Worm (Caenorhabditis elegans) whole organism, mixed stage, embryonic: ENCODE data around the gene ZK899.6.

Experiments
- M03D4.4 ChIP-seq: sonication (generic microtip); optimal IDR thresholded peaks from 2 replicates; lab custom pipeline; 2017; ENCODE audit warnings: mild to moderate bottlenecking, missing genetic modification characterization, missing compliant biosample characterization
- bed-3 ChIP-seq: fragments of 200-800 bp; sonication (Bioruptor generic); optimal IDR thresholded peaks from 3 replicates; lab custom pipeline; 2018; ENCODE audit warnings: mild to moderate bottlenecking, missing genetic modification characterization, moderate library complexity, missing compliant biosample characterization
- blmp-1 ChIP-seq: fragments of 150-350 bp; optimal IDR thresholded peaks from 2 replicates; lab custom pipeline; 2014; ENCODE audit warnings: missing biosample characterization, missing genetic modification characterization
- ceh-39 ChIP-seq: fragments of 150-350 bp; optimal IDR thresholded peaks from 2 replicates; lab custom pipeline; 2014; ENCODE audit warnings: missing biosample characterization, missing genetic modification characterization
- ceh-43 ChIP-seq: fragments of 200-800 bp; sonication (Bioruptor generic); optimal IDR thresholded peaks from 2 replicates; lab custom pipeline; 2018; ENCODE audit warnings: mild to moderate bottlenecking, missing genetic modification characterization, moderate library complexity, missing compliant biosample characterization
- ceh-83 ChIP-seq: fragments of 200-800 bp; sonication (Bioruptor generic); optimal IDR thresholded peaks from 2 replicates; lab custom pipeline; 2018; ENCODE audit warnings: mild to moderate bottlenecking, missing genetic modification characterization, missing compliant biosample characterization
- ces-1 ChIP-seq: fragments of 150-350 bp; optimal IDR thresholded peaks from 2 replicates; lab custom pipeline; 2014; ENCODE audit warnings: missing biosample characterization, missing genetic modification reagents, missing genetic modification characterization
- cnd-1 ChIP-seq: fragments of 200-800 bp; sonication (Bioruptor generic); optimal IDR thresholded peaks from 2 replicates; lab custom pipeline; 2018; ENCODE audit warnings: mild to moderate bottlenecking, missing genetic modification characterization, missing compliant biosample characterization
- drap-1 ChIP-seq: fragments of 200-800 bp; sonication (Bioruptor generic); optimal IDR thresholded peaks from 3 replicates; lab custom pipeline; 2018; ENCODE audit warnings: mild to moderate bottlenecking, missing genetic modification characterization, missing compliant biosample characterization
- elt-1 ChIP-seq: sonication (generic microtip); optimal IDR thresholded peaks from 2 replicates; lab custom pipeline; 2017; ENCODE audit warnings: missing genetic modification characterization, mild to moderate bottlenecking, missing compliant biosample characterization, antibody characterized with exemption, moderate library complexity, borderline replicate concordance; ENCODE audit not compliant: insufficient read depth
- elt-3 ChIP-seq: fragments of 150-350 bp; optimal IDR thresholded peaks from 2 replicates; lab custom pipeline; 2014; ENCODE audit warnings: missing biosample characterization, missing genetic modification characterization
- flh-1 ChIP-seq: fragments of 200-800 bp; sonication (Bioruptor generic); optimal IDR thresholded peaks from 2 replicates; lab custom pipeline; 2018; ENCODE audit warnings: mild to moderate bottlenecking, missing genetic modification characterization, moderate library complexity, missing compliant biosample characterization
- ham-2 ChIP-seq: fragments of 200-800 bp; sonication (Bioruptor generic); optimal IDR thresholded peaks from 2 replicates; lab custom pipeline; 2018; ENCODE audit warnings: mild to moderate bottlenecking, missing genetic modification characterization, missing compliant biosample characterization
- hlh-1 ChIP-seq: fragments of 150-350 bp; optimal IDR thresholded peaks from 2 replicates; lab custom pipeline; 2014; ENCODE audit warnings: missing biosample characterization, missing genetic modification reagents, missing genetic modification characterization
- lin-13 ChIP-seq: fragments of 150-350 bp; optimal IDR thresholded peaks from 2 replicates; lab custom pipeline; 2014; ENCODE audit warnings: missing biosample characterization, missing genetic modification characterization
- lin-32 ChIP-seq: fragments of 200-800 bp; sonication (Bioruptor generic); optimal IDR thresholded peaks from 2 replicates; lab custom pipeline; 2018; ENCODE audit warnings: mild to moderate bottlenecking, missing genetic modification characterization, missing compliant biosample characterization
- lsy-2 ChIP-seq: fragments of 150-350 bp; optimal IDR thresholded peaks from 2 replicates; lab custom pipeline; 2014; ENCODE audit warnings: missing biosample characterization, missing genetic modification characterization
- mab-5 ChIP-seq: fragments of 150-350 bp; optimal IDR thresholded peaks from 2 replicates; lab custom pipeline; 2014; ENCODE audit warnings: missing biosample characterization, missing genetic modification characterization
- mep-1 ChIP-seq: fragments of 150-350 bp; optimal IDR thresholded peaks from 2 replicates; lab custom pipeline; 2017; ENCODE audit warnings: missing biosample characterization, missing genetic modification reagents, missing genetic modification characterization, inconsistent platforms
- mls-2 ChIP-seq: sonication (generic microtip); optimal IDR thresholded peaks from 2 replicates; lab custom pipeline; 2016; ENCODE audit warnings: mild to moderate bottlenecking, missing genetic modification characterization, moderate library complexity, missing compliant biosample characterization
- nhr-12 ChIP-seq: fragments of 150-350 bp; optimal IDR thresholded peaks from 2 replicates; lab custom pipeline; 2014; ENCODE audit warnings: missing biosample characterization, missing genetic modification characterization
- nhr-2 ChIP-seq: fragments of 150-350 bp; optimal IDR thresholded peaks from 2 replicates; lab custom pipeline; 2014; ENCODE audit warnings: missing biosample characterization, missing genetic modification characterization
- nhr-237 ChIP-seq: fragments of 150-350 bp; optimal IDR thresholded peaks from 2 replicates; lab custom pipeline; 2014; ENCODE audit warnings: missing biosample characterization, missing genetic modification characterization
- nhr-28 ChIP-seq: fragments of 150-350 bp; optimal IDR thresholded peaks from 2 replicates; lab custom pipeline; 2014; ENCODE audit warnings: missing biosample characterization, missing genetic modification characterization
- nhr-76 ChIP-seq: sonication (generic microtip); optimal IDR thresholded peaks from 2 replicates; lab custom pipeline; 2017; ENCODE audit warnings: missing biosample characterization, missing genetic modification characterization
- pha-4 ChIP-seq: fragments of 150-350 bp; optimal IDR thresholded peaks from 2 replicates; lab custom pipeline; 2018; ENCODE audit warnings: missing biosample characterization, missing genetic modification reagents, missing genetic modification characterization
- sem-2 ChIP-seq: fragments of 200-800 bp; sonication (Bioruptor generic); optimal IDR thresholded peaks from 2 replicates; lab custom pipeline; 2018; ENCODE audit warnings: mild to moderate bottlenecking, missing genetic modification characterization, missing compliant biosample characterization
- snpc-4 ChIP-seq: fragments of 150-350 bp; optimal IDR thresholded peaks from 2 replicates; lab custom pipeline; 2014; ENCODE audit warnings: missing biosample characterization, missing genetic modification characterization
- sptf-1 ChIP-seq: sonication (generic microtip); optimal IDR thresholded peaks from 2 replicates; lab custom pipeline; 2017; ENCODE audit warnings: mild to moderate bottlenecking, missing genetic modification characterization, moderate library complexity, missing compliant biosample characterization
- tbx-8 ChIP-seq: fragments of 200-800 bp; sonication (Bioruptor generic); optimal IDR thresholded peaks from 2 replicates; lab custom pipeline; 2018; ENCODE audit warnings: mild to moderate bottlenecking, missing genetic modification characterization, moderate library complexity, missing compliant biosample characterization
- unc-120 ChIP-seq: sonication (generic microtip); optimal IDR thresholded peaks from 2 replicates; lab custom pipeline; 2017; ENCODE audit warnings: missing genetic modification characterization, missing compliant biosample characterization; ENCODE audit not compliant: poor library complexity, severe bottlenecking
- unc-39 ChIP-seq: fragments of 150-350 bp; optimal IDR thresholded peaks from 2 replicates; lab custom pipeline; 2014; ENCODE audit warnings: missing biosample characterization, missing genetic modification characterization
- unc-62 ChIP-seq: fragments of 150-350 bp; optimal IDR thresholded peaks from 2 replicates; lab custom pipeline; 2014; ENCODE audit warnings: missing biosample characterization, missing genetic modification reagents, missing genetic modification characterization
- zip-8 ChIP-seq: fragments of 150-350 bp; optimal IDR thresholded peaks from 2 replicates; lab custom pipeline; 2014; ENCODE audit warnings: missing biosample characterization, missing genetic modification characterization
- ztf-11 ChIP-seq: fragments of 150-350 bp; optimal IDR thresholded peaks from 2 replicates; lab custom pipeline; 2014; ENCODE audit warnings: missing biosample characterization, missing genetic modification characterization

Gene ZK899.6

ce11 chrX:9467573-9467972 lies 4.4 kb downstream of the ZK899.6 start:
- TF ChIP-seq ceh-43 (GFP tag; lab: Kevin White, UChicago), result peak; percentile 90
- peak; percentile 58 for TF ChIP-seq hlh-1 (tag; lab: Kevin White, UChicago)
- TF ChIP-seq unc-39 (tag; lab: Kevin White, UChicago), result no peak
- peak; percentile 79 for TF ChIP-seq pha-4 (tag; lab: Kevin White, UChicago)
- no peak for TF ChIP-seq zip-8 (tag; lab: Kevin White, UChicago)
- TF ChIP-seq bed-3 (GFP tag; lab: Kevin White, UChicago), result peak; percentile 87
- TF ChIP-seq ztf-11 (tag; lab: Kevin White, UChicago), result peak; percentile 44
- peak; percentile 92 for TF ChIP-seq unc-120 (tag; lab: Kevin White, UChicago)
- TF ChIP-seq M03D4.4 (tag; lab: Kevin White, UChicago), result peak; percentile 91
- TF ChIP-seq nhr-2, result no peak
- peak; percentile 89 for TF ChIP-seq cnd-1 (tag; lab: Kevin White, UChicago)
- peak; percentile 33 for TF ChIP-seq lin-13 (tag; lab: Kevin White, UChicago)
- TF ChIP-seq mep-1, result peak; percentile 35
- peak; percentile 61 for TF ChIP-seq lsy-2 (tag; lab: Kevin White, UChicago)
- TF ChIP-seq ceh-83 (GFP tag; lab: Kevin White, UChicago), result peak; percentile 91
- TF ChIP-seq tbx-8 (GFP tag; lab: Kevin White, UChicago), result peak; percentile 90
- no peak for TF ChIP-seq snpc-4
- TF ChIP-seq unc-62 (GFP tag; lab: Kevin White, UChicago), result peak; percentile 71
- no peak for TF ChIP-seq mab-5 (tag; lab: Kevin White, UChicago)
- peak; percentile 93 for TF ChIP-seq sptf-1
- TF ChIP-seq elt-3 (tag; lab: Kevin White, UChicago), result no peak
- peak; percentile 83 for TF ChIP-seq ham-2
- TF ChIP-seq elt-1 (tag; lab: Kevin White, UChicago), result no peak
- TF ChIP-seq lin-32, result peak; percentile 86
- TF ChIP-seq nhr-76, result no peak
- no peak for TF ChIP-seq blmp-1 (tag; lab: Kevin White, UChicago)
- peak; percentile 78 for TF ChIP-seq sem-2 (GFP tag; lab: Kevin White, UChicago)
- peak; percentile 92 for TF ChIP-seq drap-1 (GFP tag; lab: Kevin White, UChicago)
- peak; percentile 5 for TF ChIP-seq ceh-39 (tag; lab: Kevin White, UChicago)
- peak; percentile 50 for TF ChIP-seq nhr-28 (tag; lab: Kevin White, UChicago)
- TF ChIP-seq nhr-237 (tag; lab: Kevin White, UChicago), result peak; percentile 77
- TF ChIP-seq ces-1 (GFP tag; lab: Kevin White, UChicago), result peak; percentile 54
- peak; percentile 91 for TF ChIP-seq mls-2 (tag; lab: Kevin White, UChicago)
- no peak for TF ChIP-seq nhr-12 (tag; lab: Kevin White, UChicago)
- peak; percentile 76 for TF ChIP-seq flh-1 (GFP tag; lab: Kevin White, UChicago)

- TF ChIP-seq unc-62 (GFP tag; lab: Kevin White, UChicago), result no peak
- TF ChIP-seq sem-2 (GFP tag; lab: Kevin White, UChicago), result no peak
- no peak for TF ChIP-seq M03D4.4 (tag; lab: Kevin White, UChicago)
- no peak for TF ChIP-seq hlh-1 (tag; lab: Kevin White, UChicago)
- no peak for TF ChIP-seq ceh-83 (GFP tag; lab: Kevin White, UChicago)
- no peak for TF ChIP-seq ceh-43 (GFP tag; lab: Kevin White, UChicago)
- TF ChIP-seq unc-120 (tag; lab: Kevin White, UChicago), result no peak
- TF ChIP-seq mls-2 (tag; lab: Kevin White, UChicago), result no peak
- no peak for TF ChIP-seq elt-3 (tag; lab: Kevin White, UChicago)
- no peak for TF ChIP-seq nhr-2
- no peak for TF ChIP-seq blmp-1 (tag; lab: Kevin White, UChicago)
- no peak for TF ChIP-seq bed-3 (GFP tag; lab: Kevin White, UChicago)
- TF ChIP-seq elt-1 (tag; lab: Kevin White, UChicago), result no peak
- TF ChIP-seq ces-1 (GFP tag; lab: Kevin White, UChicago), result no peak
These were observed 9.0 kb downstream of the ZK899.6 start, which contains the start of gene gap-2 for ce11 chrX:9472170-9472569. TSS of gene gap-2 (plus strand) at chrX:9472470.

- TF ChIP-seq tbx-8 (GFP tag; lab: Kevin White, UChicago), result no peak
- no peak for TF ChIP-seq M03D4.4 (tag; lab: Kevin White, UChicago)
- TF ChIP-seq mls-2 (tag; lab: Kevin White, UChicago), result no peak
- no peak for TF ChIP-seq drap-1 (GFP tag; lab: Kevin White, UChicago)
- TF ChIP-seq ces-1 (GFP tag; lab: Kevin White, UChicago), result no peak
- TF ChIP-seq sptf-1, result no peak
These were observed 13.6 kb downstream of the ZK899.6 start for ce11 chrX:9476752-9477151.
